Worm (Caenorhabditis elegans): Measurements from ENCODE around the gene Y22D7AL.3.

ce11 chrIII:1661031-1661430 lies 19.8 kb downstream of the Y22D7AL.3 start:
- no peak for TF ChIP-seq fkh-10 (GFP tag; optimal IDR thresholded peaks at IDR 0.05)
- no peak for TF ChIP-seq mdl-1 (tag; optimal IDR thresholded peaks at IDR 0.05)

Measured in whole organism, L3 larva.